Fruit fly (Drosophila melanogaster) whole organism, prepupa: ENCODE data around the gene CG5909.

Experiments
- CG10631 ChIP-seq: fragments of 200-800 bp; sonication (Bioruptor generic); optimal IDR thresholded peaks from 2 replicates; lab custom pipeline; 2016; ENCODE audit warnings: missing biosample characterization, missing genetic modification characterization
- CG10669 ChIP-seq: fragments of 200-800 bp; sonication (Bioruptor generic); optimal IDR thresholded peaks from 3 replicates; lab custom pipeline; 2018; ENCODE audit warnings: missing biosample characterization, mild to moderate bottlenecking, missing genetic modification characterization, moderate library complexity
- CG11294 ChIP-seq: fragments of 200-800 bp; sonication (Bioruptor generic); IDR thresholded peaks from 2 replicates; pipeline ENCODE4 v1.3.6; 2022; ENCODE audit warnings: missing biosample characterization, missing genetic modification characterization
- CG1621 ChIP-seq: fragments of 200-800 bp; sonication (Bioruptor generic); optimal IDR thresholded peaks from 3 replicates; lab custom pipeline; 2018; ENCODE audit warnings: missing biosample characterization, mild to moderate bottlenecking, missing genetic modification characterization
- CG16779 ChIP-seq: fragments of 200-800 bp; sonication (Bioruptor generic); optimal IDR thresholded peaks from 3 replicates; lab custom pipeline; 2017; ENCODE audit warnings: missing biosample characterization, mild to moderate bottlenecking, missing genetic modification characterization
- CG3032 ChIP-seq: fragments of 200-800 bp; optimal IDR thresholded peaks from 2 replicates; lab custom pipeline; 2019; ENCODE audit warnings: missing biosample characterization, mild to moderate bottlenecking, missing genetic modification characterization, moderate library complexity
- CG32006 ChIP-seq: fragments of 200-800 bp; sonication (Bioruptor generic); optimal IDR thresholded peaks from 3 replicates; lab custom pipeline; 2017; ENCODE audit warnings: missing biosample characterization, mild to moderate bottlenecking, missing genetic modification characterization
- CG3919 ChIP-seq: fragments of 200-800 bp; sonication (Bioruptor generic); optimal IDR thresholded peaks from 3 replicates; lab custom pipeline; 2016; ENCODE audit warnings: missing biosample characterization, missing genetic modification characterization
- CG6163 ChIP-seq: fragments of 200-800 bp; sonication (Bioruptor generic); IDR thresholded peaks from 3 replicates; pipeline ENCODE4 v1.3.6; 2022; ENCODE audit warnings: missing biosample characterization, missing genetic modification characterization
- CG6276 ChIP-seq: fragments of 200-800 bp; sonication (Bioruptor generic); optimal IDR thresholded peaks from 2 replicates; lab custom pipeline; 2017; ENCODE audit warnings: missing biosample characterization, mild to moderate bottlenecking, missing genetic modification characterization
- CG6808 ChIP-seq: fragments of 200-800 bp; sonication (Bioruptor generic); optimal IDR thresholded peaks from 3 replicates; lab custom pipeline; 2017; ENCODE audit warnings: missing biosample characterization, missing genetic modification characterization, mild to moderate bottlenecking, moderate library complexity, missing genetic modification reagents
- CG6854 ChIP-seq: fragments of 200-800 bp; sonication (Bioruptor generic); optimal IDR thresholded peaks from 2 replicates; lab custom pipeline; 2017; ENCODE audit warnings: missing biosample characterization, mild to moderate bottlenecking, missing genetic modification characterization
- CG7368 ChIP-seq: fragments of 200-800 bp; sonication (Bioruptor generic); optimal IDR thresholded peaks from 3 replicates; lab custom pipeline; 2016; ENCODE audit warnings: missing biosample characterization, missing genetic modification characterization
- CG8119 ChIP-seq: fragments of 200-800 bp; sonication (Bioruptor generic); IDR thresholded peaks from 3 replicates; pipeline ENCODE4 v1.3.6; 2022; ENCODE audit warnings: missing biosample characterization, missing genetic modification characterization
- CG9139 ChIP-seq: fragments of 200-800 bp; sonication (Bioruptor generic); optimal IDR thresholded peaks from 3 replicates; lab custom pipeline; 2017; ENCODE audit warnings: missing biosample characterization, mild to moderate bottlenecking, missing genetic modification characterization
- Eip75B ChIP-seq: fragments of 200-800 bp; sonication (Bioruptor generic); optimal IDR thresholded peaks from 3 replicates; lab custom pipeline; 2016; ENCODE audit warnings: missing biosample characterization, missing genetic modification characterization
- Eip78C ChIP-seq: fragments of 200-800 bp; sonication (Bioruptor generic); peaks from one replicate; lab custom pipeline; 2016; ENCODE audit warnings: missing biosample characterization, missing genetic modification characterization
- Eip93F ChIP-seq: fragments of 200-800 bp; sonication (Bioruptor generic); optimal IDR thresholded peaks from 2 replicates; lab custom pipeline; 2016; ENCODE audit warnings: missing biosample characterization, mild to moderate bottlenecking, missing genetic modification characterization
- Ets96B ChIP-seq: fragments of 200-800 bp; optimal IDR thresholded peaks from 2 replicates; lab custom pipeline; 2019; ENCODE audit warnings: missing biosample characterization, mild to moderate bottlenecking, missing genetic modification characterization, moderate library complexity
- Gug ChIP-seq: fragments of 200-800 bp; sonication (Bioruptor generic); IDR thresholded peaks from 2 replicates; pipeline ENCODE4 v1.3.6; 2022; ENCODE audit warnings: missing biosample characterization, missing genetic modification characterization
- Hr38 ChIP-seq: sonication (Bioruptor generic); optimal IDR thresholded peaks from 2 replicates; lab custom pipeline; 2016; ENCODE audit warnings: missing biosample characterization, missing genetic modification characterization
- Hr4 ChIP-seq: fragments of 200-800 bp; sonication (Bioruptor generic); optimal IDR thresholded peaks from 3 replicates; lab custom pipeline; 2016; ENCODE audit warnings: missing biosample characterization, missing genetic modification characterization
- Lpt ChIP-seq: fragments of 200-800 bp; sonication (Bioruptor generic); optimal IDR thresholded peaks from 3 replicates; lab custom pipeline; 2016; ENCODE audit warnings: missing biosample characterization, missing genetic modification characterization
- OdsH ChIP-seq: fragments of 200-800 bp; sonication (Bioruptor generic); optimal IDR thresholded peaks from 3 replicates; lab custom pipeline; 2016; ENCODE audit warnings: missing biosample characterization, missing genetic modification characterization
- Sox14 ChIP-seq: fragments of 200-800 bp; sonication (Bioruptor generic); optimal IDR thresholded peaks from 3 replicates; lab custom pipeline; 2016; ENCODE audit warnings: missing biosample characterization, missing genetic modification characterization
- achi ChIP-seq: fragments of 200-800 bp; sonication (Bioruptor generic); optimal IDR thresholded peaks from 3 replicates; lab custom pipeline; 2016; ENCODE audit warnings: missing biosample characterization, missing genetic modification characterization
- acj6 ChIP-seq: fragments of 200-800 bp; sonication (Bioruptor generic); optimal IDR thresholded peaks from 3 replicates; lab custom pipeline; 2016; ENCODE audit warnings: missing biosample characterization, missing genetic modification characterization
- cyc ChIP-seq: fragments of 200-800 bp; sonication (Bioruptor generic); optimal IDR thresholded peaks from 3 replicates; lab custom pipeline; 2016; ENCODE audit warnings: missing biosample characterization, missing genetic modification characterization
- dsx ChIP-seq: fragments of 200-800 bp; optimal IDR thresholded peaks from 3 replicates; lab custom pipeline; 2019; ENCODE audit warnings: missing biosample characterization, mild to moderate bottlenecking, missing genetic modification characterization, moderate library complexity; ENCODE audit not compliant: poor library complexity, severe bottlenecking
- esn ChIP-seq: fragments of 200-800 bp; sonication (Bioruptor generic); optimal IDR thresholded peaks from 2 replicates; lab custom pipeline; 2016; ENCODE audit warnings: missing biosample characterization, mild to moderate bottlenecking, missing genetic modification characterization, moderate library complexity
- fd59A ChIP-seq: fragments of 200-800 bp; sonication (Bioruptor generic); optimal IDR thresholded peaks from 2 replicates; lab custom pipeline; 2017; ENCODE audit warnings: missing biosample characterization, mild to moderate bottlenecking, missing genetic modification characterization, missing genetic modification reagents
- fd85E ChIP-seq: fragments of 200-800 bp; sonication (Bioruptor generic); optimal IDR thresholded peaks from 3 replicates; lab custom pipeline; 2016; ENCODE audit warnings: missing biosample characterization, missing genetic modification characterization
- fkh ChIP-seq: fragments of 200-800 bp; sonication (Bioruptor generic); optimal IDR thresholded peaks from 3 replicates; lab custom pipeline; 2017; ENCODE audit warnings: missing biosample characterization, mild to moderate bottlenecking, missing genetic modification characterization, moderate library complexity
- lz ChIP-seq: fragments of 200-800 bp; sonication (Bioruptor generic); optimal IDR thresholded peaks from 3 replicates; lab custom pipeline; 2016; ENCODE audit warnings: missing biosample characterization, missing genetic modification characterization
- net ChIP-seq: fragments of 200-800 bp; sonication (Bioruptor generic); optimal IDR thresholded peaks from 3 replicates; lab custom pipeline; 2016; ENCODE audit warnings: missing biosample characterization, missing genetic modification characterization
- pdm3 ChIP-seq: fragments of 200-800 bp; sonication (Bioruptor generic); optimal IDR thresholded peaks from 3 replicates; lab custom pipeline; 2016; ENCODE audit warnings: missing biosample characterization, missing genetic modification characterization
- salr ChIP-seq, 2 experiments: fragments of 200-800 bp; sonication (Bioruptor generic); optimal IDR thresholded peaks; 3 replicates each; lab custom pipeline; 2016 to 2018; ENCODE audit warnings: missing biosample characterization in 2 of 2, missing genetic modification characterization in 2 of 2, mild to moderate bottlenecking in 1 of 2
- spab ChIP-seq: fragments of 200-800 bp; sonication (Bioruptor generic); optimal IDR thresholded peaks from 2 replicates; lab custom pipeline; 2017; ENCODE audit warnings: missing biosample characterization, mild to moderate bottlenecking, missing genetic modification characterization, missing genetic modification reagents
- ss ChIP-seq, 2 experiments: fragments of 200-800 bp; sonication (Bioruptor generic); optimal IDR thresholded peaks; 2 replicates in 1 of 2; 3 replicates in 1 of 2; lab custom pipeline; 2017 to 2018; ENCODE audit warnings: mild to moderate bottlenecking in 2 of 2, missing biosample characterization in 2 of 2, missing genetic modification characterization in 2 of 2, moderate library complexity in 1 of 2
- svp ChIP-seq: fragments of 200-800 bp; sonication (Bioruptor generic); peaks from one replicate; lab custom pipeline; 2016; ENCODE audit warnings: missing biosample characterization, missing genetic modification characterization
- topi ChIP-seq: fragments of 200-800 bp; sonication (Bioruptor generic); optimal IDR thresholded peaks from 3 replicates; lab custom pipeline; 2016; ENCODE audit warnings: missing biosample characterization, missing genetic modification characterization

CG5909 gene

dm6 chr3R:27177567-27177966, 16.6 kb downstream of the CG5909 start (continued):
- TF ChIP-seq svp (GFP tag; lab: Kevin White, UChicago), result peak; percentile 62
- TF ChIP-seq CG6854 (GFP tag; lab: Kevin White, UChicago), result peak; percentile 33
- TF ChIP-seq fd85E, result no peak
- TF ChIP-seq ss (GFP tag; optimal IDR thresholded peaks at IDR 0.05; lab: Kevin White, UChicago), result peak; percentile 31 to 76
- peak; percentile 13 for TF ChIP-seq cyc
- peak; percentile 56 for TF ChIP-seq acj6 (GFP tag; lab: Kevin White, UChicago)
- TF ChIP-seq spab (GFP tag; lab: Kevin White, UChicago), result peak; percentile 43
- peak; percentile 47 for TF ChIP-seq esn (GFP tag; lab: Kevin White, UChicago)
- TF ChIP-seq CG32006, result peak; percentile 17
- TF ChIP-seq Eip78C (GFP tag; lab: Kevin White, UChicago), result peak; percentile 75
- no peak for TF ChIP-seq Gug (GFP tag; lab: Robert Waterston, UW)
- TF ChIP-seq pdm3 (GFP tag; lab: Kevin White, UChicago), result no peak
- peak; percentile 39 for TF ChIP-seq CG3919 (GFP tag; lab: Kevin White, UChicago)
- TF ChIP-seq CG16779 (tag; lab: Kevin White, UChicago), result no peak
- TF ChIP-seq Hr4, result no peak
- peak; percentile 13 for TF ChIP-seq lz (GFP tag; lab: Kevin White, UChicago)
- peak; percentile 18 for TF ChIP-seq net
- TF ChIP-seq CG6276 (GFP tag; lab: Kevin White, UChicago), result no peak
- TF ChIP-seq Lpt, result no peak
- TF ChIP-seq, all 60 proteins: peak for 32

- peak; percentile 4 to 47 for TF ChIP-seq salr (GFP tag; optimal IDR thresholded peaks at IDR 0.05; lab: Kevin White, UChicago)
- TF ChIP-seq CG8119 (GFP tag; lab: Robert Waterston, UW), result peak; percentile 60; the same call in 2 of the 3 replicates
- TF ChIP-seq CG3032, result peak; percentile 62
- peak; percentile 48 for TF ChIP-seq CG3919 (GFP tag; lab: Kevin White, UChicago)
- peak; percentile 31 to 95 for TF ChIP-seq ss (GFP tag; optimal IDR thresholded peaks at IDR 0.05; lab: Kevin White, UChicago)
- peak; percentile 26 for TF ChIP-seq pdm3 (GFP tag; lab: Kevin White, UChicago)
- TF ChIP-seq CG6808 (GFP tag; lab: Kevin White, UChicago), result peak; percentile 73
- TF ChIP-seq CG10669 (GFP tag; lab: Kevin White, UChicago), result peak; percentile 56
- TF ChIP-seq CG1621, result peak; percentile 24
- TF ChIP-seq Hr4, result peak; percentile 47
- TF ChIP-seq CG7368, result no peak
- peak; percentile 13 for TF ChIP-seq Eip75B
- TF ChIP-seq Ets96B (tag; lab: Kevin White, UChicago), result peak; percentile 69
- peak; percentile 19 for TF ChIP-seq CG9139 (GFP tag; lab: Kevin White, UChicago)
- TF ChIP-seq OdsH, result peak; percentile 22
- peak; percentile 48 for TF ChIP-seq CG32006
- TF ChIP-seq achi (GFP tag; lab: Kevin White, UChicago), result peak; percentile 41
- no peak for TF ChIP-seq fkh (GFP tag; lab: Kevin White, UChicago)
- peak; percentile 60 for TF ChIP-seq spab (GFP tag; lab: Kevin White, UChicago)
- TF ChIP-seq Eip93F (GFP tag; lab: Kevin White, UChicago), result no peak
- no peak for TF ChIP-seq CG11294 (GFP tag; lab: Robert Waterston, UW)
- peak; percentile 32; the same call in 1 of the 3 replicates for TF ChIP-seq CG6163 (GFP tag; lab: Robert Waterston, UW)
- no peak for TF ChIP-seq CG16779 (tag; lab: Kevin White, UChicago)
- TF ChIP-seq Sox14 (GFP tag; lab: Kevin White, UChicago), result peak; percentile 39
- no peak for TF ChIP-seq topi (GFP tag; lab: Kevin White, UChicago)
- TF ChIP-seq dsx (GFP tag; lab: Kevin White, UChicago), result peak; percentile 53
- TF ChIP-seq acj6 (GFP tag; lab: Kevin White, UChicago), result peak; percentile 23
- TF ChIP-seq net, result peak; percentile 3
- peak; percentile 85 for TF ChIP-seq Eip78C (GFP tag; lab: Kevin White, UChicago)
- TF ChIP-seq CG10631 (GFP tag; lab: Kevin White, UChicago), result peak; percentile 66
- peak; percentile 51 for TF ChIP-seq fd59A
- no peak for TF ChIP-seq Hr38 (GFP tag; lab: Kevin White, UChicago)
Observed at dm6 chr3R:27178546-27179375, 17.8 kb downstream of the CG5909 start.
